Worm (Caenorhabditis elegans) whole organism, L4 larva: Measurements from ENCODE around the gene sek-1.

Source experiments
- D1046.2 ChIP-seq: fragments of 200-800 bp; sonication (Bioruptor generic); IDR thresholded peaks from 2 replicates; pipeline ENCODE4 v1.3.6; 2022; ENCODE audit warnings: missing genetic modification characterization, missing compliant biosample characterization
- F37D6.2 ChIP-seq: sonication (generic microtip); optimal IDR thresholded peaks from 2 replicates; lab custom pipeline; 2016; ENCODE audit warnings: mild to moderate bottlenecking, missing genetic modification characterization, missing compliant biosample characterization
- F44E2.7 ChIP-seq: fragments of 200-800 bp; sonication (Bioruptor generic); IDR thresholded peaks from 2 replicates; pipeline ENCODE4 v2.1.2; 2022; ENCODE audit warnings: missing genetic modification characterization, missing compliant biosample characterization
- T26A8.4 ChIP-seq: fragments of 200-800 bp; sonication (Bioruptor generic); IDR thresholded peaks from 2 replicates; pipeline ENCODE4 v1.3.6; 2022; ENCODE audit warnings: missing genetic modification characterization, missing compliant biosample characterization
- Y48G9A.11 ChIP-seq: fragments of 200-800 bp; sonication (Bioruptor generic); IDR thresholded peaks from 2 replicates; pipeline ENCODE4 v1.3.6; 2022; ENCODE audit warnings: missing genetic modification reagents, missing genetic modification characterization, missing compliant biosample characterization
- Y75B8A.6 ChIP-seq: fragments of 200-800 bp; sonication (Bioruptor generic); IDR thresholded peaks from 2 replicates; pipeline ENCODE4 v1.3.6; 2022; ENCODE audit warnings: missing genetic modification reagents, missing genetic modification characterization, missing compliant biosample characterization
- ZK546.5 ChIP-seq, 2 experiments: sonication (generic microtip); optimal IDR thresholded peaks; 2 replicates each; lab custom pipeline; 2017; ENCODE audit warnings: missing biosample characterization in 2 of 2, missing genetic modification characterization in 2 of 2
- aha-1 ChIP-seq: fragments of 150-350 bp; peaks from one replicate; lab custom pipeline; 2014; ENCODE audit warnings: missing biosample characterization, missing genetic modification characterization
- aly-2 ChIP-seq: sonication (generic microtip); optimal IDR thresholded peaks from 2 replicates; lab custom pipeline; 2018; ENCODE audit warnings: missing biosample characterization, missing genetic modification characterization
- ceh-28 ChIP-seq: fragments of 150-350 bp; optimal IDR thresholded peaks from 2 replicates; lab custom pipeline; 2014; ENCODE audit warnings: missing biosample characterization, missing genetic modification reagents, missing genetic modification characterization
- ceh-82 ChIP-seq: sonication (generic microtip); optimal IDR thresholded peaks from 2 replicates; lab custom pipeline; 2017; ENCODE audit warnings: missing biosample characterization, missing genetic modification characterization
- ces-1 ChIP-seq: fragments of 150-350 bp; sonication (generic microtip); optimal IDR thresholded peaks from 4 replicates; lab custom pipeline; 2014; ENCODE audit warnings: missing biosample characterization, missing genetic modification reagents, missing genetic modification characterization
- daf-16 ChIP-seq, 3 experiments: sonication (generic microtip); optimal IDR thresholded peaks; 2 replicates each; lab custom pipeline; 2016 to 2017; ENCODE audit warnings: missing genetic modification characterization in 3 of 3, missing genetic modification reagents in 3 of 3, mild to moderate bottlenecking in 2 of 3, missing compliant biosample characterization in 2 of 3, missing biosample characterization in 1 of 3, moderate library complexity in 1 of 3
- daf-19 ChIP-seq: fragments of 200-800 bp; sonication (Bioruptor generic); conservative IDR thresholded peaks from 2 replicates; pipeline ENCODE4 v1.3.6; 2022; ENCODE audit warnings: missing genetic modification characterization, missing compliant biosample characterization
- daf-8 ChIP-seq: fragments of 200-800 bp; sonication (Bioruptor generic); IDR thresholded peaks from 2 replicates; pipeline ENCODE4 v1.3.6; 2022; ENCODE audit warnings: missing genetic modification characterization, missing compliant biosample characterization
- dmd-6 ChIP-seq: fragments of 200-800 bp; sonication (Bioruptor generic); IDR thresholded peaks from 2 replicates; pipeline ENCODE4 v1.3.6; 2022; ENCODE audit warnings: missing genetic modification reagents, missing genetic modification characterization, missing compliant biosample characterization
- dve-1 ChIP-seq: sonication (generic microtip); optimal IDR thresholded peaks from 2 replicates; lab custom pipeline; 2017; ENCODE audit warnings: antibody characterized with exemption, mild to moderate bottlenecking, missing genetic modification characterization, missing compliant biosample characterization; ENCODE audit not compliant: insufficient read depth
- egl-43 ChIP-seq: fragments of 200-800 bp; sonication (Bioruptor generic); IDR thresholded peaks from 2 replicates; pipeline ENCODE4 v1.3.6; 2022; ENCODE audit warnings: missing genetic modification reagents, missing genetic modification characterization, missing compliant biosample characterization
- fkh-10 ChIP-seq: fragments of 150-350 bp; optimal IDR thresholded peaks from 2 replicates; lab custom pipeline; 2014; ENCODE audit warnings: missing biosample characterization, missing genetic modification reagents, missing genetic modification characterization
- gei-8 ChIP-seq: fragments of 200-800 bp; sonication (Bioruptor generic); optimal IDR thresholded peaks from 2 replicates; lab custom pipeline; 2018; ENCODE audit warnings: mild to moderate bottlenecking, missing genetic modification characterization, missing compliant biosample characterization
- hlh-11 ChIP-seq: fragments of 200-800 bp; sonication (Bioruptor generic); optimal IDR thresholded peaks from 2 replicates; lab custom pipeline; 2018; ENCODE audit warnings: mild to moderate bottlenecking, missing genetic modification characterization, missing compliant biosample characterization
- lim-7 ChIP-seq: fragments of 200-800 bp; sonication (Bioruptor generic); IDR thresholded peaks from 2 replicates; pipeline ENCODE4 v1.3.6; 2022; ENCODE audit warnings: missing genetic modification characterization, missing compliant biosample characterization
- lin-1 ChIP-seq: fragments of 200-800 bp; sonication (Bioruptor generic); IDR thresholded peaks from 2 replicates; pipeline ENCODE4 v1.3.6; 2022; ENCODE audit warnings: missing genetic modification reagents, missing genetic modification characterization, missing compliant biosample characterization
- lin-13 ChIP-seq: fragments of 150-350 bp; optimal IDR thresholded peaks from 2 replicates; lab custom pipeline; 2014; ENCODE audit warnings: missing biosample characterization, missing genetic modification reagents, missing genetic modification characterization
- lin-15B ChIP-seq: fragments of 150-350 bp; sonication (generic microtip); optimal IDR thresholded peaks from 3 replicates; lab custom pipeline; 2014; ENCODE audit warnings: missing biosample characterization, missing genetic modification characterization
- lin-29 ChIP-seq: fragments of 200-800 bp; sonication (Bioruptor generic); IDR thresholded peaks from 2 replicates; pipeline ENCODE4 v1.3.6; 2022; ENCODE audit warnings: missing genetic modification reagents, missing genetic modification characterization, missing compliant biosample characterization
- madf-5 ChIP-seq, 2 experiments: fragments of 200-800 bp; sonication (Bioruptor generic); IDR thresholded peaks; 2 replicates each; pipeline ENCODE4 v1.3.6; 2022; ENCODE audit warnings: missing compliant biosample characterization in 2 of 2, missing genetic modification characterization in 2 of 2
- mdl-1 ChIP-seq, 2 experiments: fragments of 150-350 bp in 1 of 2; sonication (generic microtip) in 1 of 2; optimal IDR thresholded peaks; 2 replicates each; lab custom pipeline; 2014 to 2017; ENCODE audit warnings: missing biosample characterization in 2 of 2, missing genetic modification characterization in 2 of 2
- mes-2 ChIP-seq: sonication (generic microtip); optimal IDR thresholded peaks from 2 replicates; lab custom pipeline; 2016; ENCODE audit warnings: missing genotype, mild to moderate bottlenecking, missing genetic modification characterization, missing compliant biosample characterization; ENCODE audit not compliant: poor library complexity, severe bottlenecking
- nhr-10 ChIP-seq: fragments of 150-350 bp; optimal IDR thresholded peaks from 2 replicates; lab custom pipeline; 2014; ENCODE audit warnings: missing biosample characterization, missing genetic modification characterization
- nhr-111 ChIP-seq: fragments of 200-800 bp; sonication (Bioruptor generic); optimal IDR thresholded peaks from 2 replicates; lab custom pipeline; 2018; ENCODE audit warnings: mild to moderate bottlenecking, missing genetic modification characterization, missing compliant biosample characterization
- nhr-25 ChIP-seq: sonication (generic microtip); optimal IDR thresholded peaks from 2 replicates; lab custom pipeline; 2017; ENCODE audit warnings: missing genetic modification characterization, mild to moderate bottlenecking, missing compliant biosample characterization, antibody characterized with exemption, moderate library complexity, borderline replicate concordance; ENCODE audit not compliant: insufficient read depth
- nhr-28 ChIP-seq: fragments of 150-350 bp; optimal IDR thresholded peaks from 2 replicates; lab custom pipeline; 2014; ENCODE audit warnings: missing biosample characterization, missing genetic modification characterization
- nhr-42 ChIP-seq: fragments of 200-800 bp; sonication (Bioruptor generic); IDR thresholded peaks from 2 replicates; pipeline ENCODE4 v1.3.6; 2022; ENCODE audit warnings: missing genetic modification characterization, missing compliant biosample characterization
- nhr-48 ChIP-seq: sonication (generic microtip); optimal IDR thresholded peaks from 2 replicates; lab custom pipeline; 2016; ENCODE audit warnings: mild to moderate bottlenecking, missing genetic modification characterization, missing compliant biosample characterization
- nhr-6 ChIP-seq: fragments of 150-350 bp; optimal IDR thresholded peaks from 2 replicates; lab custom pipeline; 2014; ENCODE audit warnings: missing biosample characterization, missing genetic modification characterization
- nhr-76 ChIP-seq: fragments of 150-350 bp; optimal IDR thresholded peaks from 2 replicates; lab custom pipeline; 2014; ENCODE audit warnings: missing biosample characterization, missing genetic modification characterization
- pha-4 ChIP-seq, 2 experiments: fragments of 150-350 bp in 1 of 2; fragments of 200-800 bp in 1 of 2; sonication (Bioruptor generic) in 1 of 2; IDR thresholded peaks in 1 of 2; optimal IDR thresholded peaks in 1 of 2; 2 replicates each; pipeline versions ENCODE4 v1.3.6 to Lab custom; 2014 to 2022; ENCODE audit warnings: missing genetic modification characterization in 2 of 2, missing genetic modification reagents in 2 of 2, missing biosample characterization in 1 of 2, missing compliant biosample characterization in 1 of 2
- pqm-1 ChIP-seq: sonication (generic microtip); optimal IDR thresholded peaks from 2 replicates; lab custom pipeline; 2017; ENCODE audit warnings: missing biosample characterization, missing genetic modification characterization
- saeg-2 ChIP-seq: fragments of 200-800 bp; sonication (Bioruptor generic); IDR thresholded peaks from 2 replicates; pipeline ENCODE4 v1.3.6; 2022; ENCODE audit warnings: missing genetic modification reagents, missing genetic modification characterization, missing compliant biosample characterization
- set-16 ChIP-seq: fragments of 200-800 bp; sonication (Bioruptor generic); IDR thresholded peaks from 2 replicates; pipeline ENCODE4 v1.3.6; 2022; ENCODE audit warnings: missing genetic modification reagents, missing genetic modification characterization, missing compliant biosample characterization
- snpc-1.2 ChIP-seq: fragments of 200-800 bp; sonication (Bioruptor generic); IDR thresholded peaks from 2 replicates; pipeline ENCODE4 v1.3.6; 2022; ENCODE audit warnings: missing genetic modification reagents, missing genetic modification characterization, missing compliant biosample characterization
- snpc-4 ChIP-seq: fragments of 150-350 bp; optimal IDR thresholded peaks from 2 replicates; lab custom pipeline; 2014; ENCODE audit warnings: missing biosample characterization, missing genetic modification characterization
- tag-97 ChIP-seq: fragments of 200-800 bp; sonication (Bioruptor generic); IDR thresholded peaks from 2 replicates; pipeline ENCODE4 v1.3.6; 2022; ENCODE audit warnings: missing genetic modification characterization, missing compliant biosample characterization
- tra-1 ChIP-seq: fragments of 200-800 bp; sonication (Bioruptor generic); IDR thresholded peaks from 2 replicates; pipeline ENCODE4 v1.3.6; 2022; ENCODE audit warnings: missing genetic modification reagents, missing genetic modification characterization, missing compliant biosample characterization
- zfp-3 ChIP-seq: fragments of 200-800 bp; sonication (Bioruptor generic); conservative IDR thresholded peaks from 2 replicates; pipeline ENCODE4 v1.3.6; 2022; ENCODE audit warnings: missing genetic modification reagents, missing genetic modification characterization, missing compliant biosample characterization
- ztf-7 ChIP-seq: fragments of 150-350 bp; optimal IDR thresholded peaks from 2 replicates; lab custom pipeline; 2014; ENCODE audit warnings: missing biosample characterization, missing genetic modification characterization

sek-1 gene

ce11 chrX:7825707-7826106 lies 9.2 kb downstream of the sek-1 start (continued):
- TF ChIP-seq lin-1 (GFP tag; lab: Robert Waterston, UW) (no peak), ces-1 (GFP tag; lab: Kevin White, UChicago) (no peak), mes-2 (tag; lab: Kevin White, UChicago) (peak; percentile 59), Y48G9A.11 (GFP tag; lab: Robert Waterston, UW) (no peak), ceh-82 (no peak), nhr-42 (GFP tag; lab: Robert Waterston, UW) (0 out of 2 replicates have a peak, but pooled peaks have one; percentile 13), nhr-25 (tag; lab: Kevin White, UChicago) (peak; percentile 35), gei-8 (GFP tag; lab: Kevin White, UChicago) (no peak), ceh-28 (no peak), nhr-10 (tag; lab: Kevin White, UChicago) (no peak), nhr-76 (tag; lab: Kevin White, UChicago) (no peak), lin-13 (GFP tag; lab: Kevin White, UChicago) (no peak), egl-43 (GFP tag; lab: Robert Waterston, UW) (peak; percentile 42; the same call in 1 of the 2 replicates), snpc-1.2 (GFP tag; lab: Robert Waterston, UW) (no peak), pqm-1 (tag; lab: Kevin White, UChicago) (peak; percentile 45), nhr-28 (peak; percentile 78), tag-97 (GFP tag; lab: Robert Waterston, UW) (no peak), lin-15B (tag; lab: Kevin White, UChicago) (no peak), nhr-48 (tag; lab: Kevin White, UChicago) (no peak), lin-29 (GFP tag; lab: Robert Waterston, UW) (no peak), nhr-111 (GFP tag; lab: Kevin White, UChicago) (peak; percentile 18), nhr-6 (tag; lab: Kevin White, UChicago) (peak; percentile 71), fkh-10 (GFP tag; lab: Kevin White, UChicago) (no peak), madf-5 (GFP tag; IDR thresholded peaks at IDR 0.05; lab: Robert Waterston, UW) (no peak), D1046.2 (GFP tag; lab: Robert Waterston, UW) (no peak), daf-16 (GFP tag; optimal IDR thresholded peaks at IDR 0.05; lab: Kevin White, UChicago) (peak in 1 of 2 experiments; percentile 71), daf-16 (tag; optimal IDR thresholded peaks at IDR 0.05; lab: Kevin White, UChicago) (peak; percentile 73), T26A8.4 (GFP tag; lab: Robert Waterston, UW) (peak; percentile 31; the same call in 1 of the 2 replicates), dmd-6 (peak; percentile 30; the same call in 1 of the 2 replicates), zfp-3 (GFP tag; lab: Robert Waterston, UW) (no peak), daf-19 (0 out of 2 replicates have a peak, but pooled peaks have one; percentile 18), ztf-7 (tag; lab: Kevin White, UChicago) (peak; percentile 97), hlh-11 (tag; lab: Kevin White, UChicago) (peak; percentile 60), F44E2.7 (GFP tag; lab: Robert Waterston, UW) (no peak), snpc-4 (tag; lab: Kevin White, UChicago) (no peak), aly-2 (peak; percentile 89), Y75B8A.6 (GFP tag; lab: Robert Waterston, UW) (no peak), mdl-1 (tag; optimal IDR thresholded peaks at IDR 0.05; lab: Kevin White, UChicago) (peak in 1 of 2 experiments; percentile 63), F37D6.2 (tag; lab: Kevin White, UChicago) (no peak), tra-1 (no peak), dve-1 (tag; lab: Kevin White, UChicago) (peak; percentile 37), daf-8 (no peak), pha-4 (GFP tag; IDR thresholded peaks at IDR 0.05; lab: Robert Waterston, UW) (0 out of 2 replicates have a peak, but pooled peaks have one; percentile 28), pha-4 (tag; optimal IDR thresholded peaks at IDR 0.05; lab: Kevin White, UChicago) (no peak), lim-7 (GFP tag; lab: Robert Waterston, UW) (no peak), set-16 (GFP tag; lab: Robert Waterston, UW) (no peak), aha-1 (tag; lab: Kevin White, UChicago) (peak; percentile 6), ZK546.5 (tag; optimal IDR thresholded peaks at IDR 0.05; lab: Kevin White, UChicago) (no peak), saeg-2 (GFP tag; lab: Robert Waterston, UW) (no peak)
